Fruit fly (Drosophila melanogaster) whole organism: ENCODE data around the gene Meics.

ENCODE experiments used
- CG8478 ChIP-seq: fragments of >200 bp; optimal IDR thresholded peaks from 2 replicates; lab custom pipeline; 2018; ENCODE audit warnings: inconsistent platforms
- Dll ChIP-seq: fragments of >200 bp; optimal IDR thresholded peaks from 2 replicates; lab custom pipeline; 2017
- EcR ChIP-seq, 2 experiments: fragments of >200 bp; optimal IDR thresholded peaks; 2 replicates each; lab custom pipeline; 2017; ENCODE audit warnings: missing biosample characterization in 2 of 2, missing genetic modification characterization in 2 of 2, missing genetic modification reagents in 2 of 2
- psq ChIP-seq: fragments of >200 bp; optimal IDR thresholded peaks from 2 replicates; lab custom pipeline; 2017
- usp ChIP-seq: fragments of >200 bp; optimal IDR thresholded peaks from 2 replicates; lab custom pipeline; 2017; ENCODE audit warnings: missing biosample characterization, missing genetic modification characterization, mixed read lengths

DNA sequence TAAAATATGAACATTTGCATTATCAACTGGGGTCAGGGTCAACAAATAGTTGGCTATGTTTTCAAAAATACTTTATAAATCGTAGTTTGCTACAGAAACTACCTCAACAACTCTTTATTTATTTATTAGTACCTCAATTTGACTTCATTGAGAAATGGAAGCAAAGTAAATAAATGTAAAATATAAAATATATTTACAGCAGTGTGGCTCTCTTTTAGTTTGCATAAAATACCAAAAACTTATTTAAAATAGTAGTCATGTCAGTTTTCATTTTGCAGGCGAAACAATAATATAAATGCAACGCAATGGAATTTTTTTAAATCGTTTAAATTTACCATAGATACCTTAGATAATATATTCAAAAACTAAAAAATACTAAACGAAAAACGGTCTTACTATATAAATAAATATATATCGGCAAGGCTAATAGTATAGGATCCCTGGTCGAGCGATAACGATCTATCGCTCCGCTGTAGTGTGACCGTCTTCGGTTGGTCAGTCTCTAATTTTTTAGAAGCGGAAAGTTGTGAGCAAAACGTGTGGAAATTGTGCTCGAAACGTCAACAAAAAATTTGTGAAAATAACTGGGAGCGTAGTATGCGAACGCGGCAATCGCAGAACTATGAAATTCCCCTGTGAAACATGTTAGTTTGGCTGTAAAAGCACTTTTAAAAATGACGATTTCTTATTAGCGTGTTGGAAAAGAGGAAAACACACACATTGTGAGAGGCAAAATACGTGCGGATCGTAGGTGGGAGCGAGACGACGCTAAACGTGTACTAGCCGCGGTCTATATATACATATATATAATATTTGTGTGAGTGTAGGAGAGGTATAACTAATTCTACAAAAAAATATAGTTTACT lies 37.4 kb upstream of the Meics start, which contains the start of the genes Nprl3 and upSET:
- peak; percentile 68 for TF ChIP-seq CG8478 (lab: Kevin White, UChicago)
- TF ChIP-seq Dll, result no peak
- TF ChIP-seq psq, result no peak
- no peak for TF ChIP-seq usp (GFP tag; lab: Kevin White, UChicago)
- TF ChIP-seq EcR (GFP tag; optimal IDR thresholded peaks at IDR 0.05; lab: Kevin White, UChicago), result no peak
